Fruit fly (Drosophila melanogaster) whole organism, embryonic: ENCODE data around the gene Mct1.

Source experiments
- Antp ChIP-seq: fragments of 200-800 bp; sonication (Bioruptor generic); optimal IDR thresholded peaks from 3 replicates; lab custom pipeline; 2016; ENCODE audit warnings: missing biosample characterization, missing genetic modification characterization
- BtbVII ChIP-seq: fragments of 200-800 bp; sonication (Bioruptor generic); optimal IDR thresholded peaks from 3 replicates; lab custom pipeline; 2017; ENCODE audit warnings: missing biosample characterization, mild to moderate bottlenecking, missing genetic modification characterization
- CG11696 ChIP-seq: fragments of 200-800 bp; sonication (Bioruptor generic); IDR thresholded peaks from 2 replicates; pipeline ENCODE4 v1.3.6; 2022; ENCODE audit warnings: missing biosample characterization, missing genetic modification characterization
- CG12391 ChIP-seq: fragments of 200-800 bp; sonication (Bioruptor generic); optimal IDR thresholded peaks from 3 replicates; lab custom pipeline; 2018; ENCODE audit warnings: missing biosample characterization, mild to moderate bottlenecking, missing genetic modification characterization, moderate library complexity
- CG13894 ChIP-seq: fragments of 200-800 bp; sonication (Bioruptor generic); optimal IDR thresholded peaks from 3 replicates; lab custom pipeline; 2018; ENCODE audit warnings: missing biosample characterization, mild to moderate bottlenecking, missing genetic modification characterization, moderate library complexity
- CG16863 ChIP-seq: fragments of 200-800 bp; sonication (Bioruptor generic); optimal IDR thresholded peaks from 3 replicates; lab custom pipeline; 2016; ENCODE audit warnings: missing biosample characterization, missing genetic modification characterization
- CG1792 ChIP-seq: fragments of 200-800 bp; sonication (Bioruptor generic); optimal IDR thresholded peaks from 2 replicates; lab custom pipeline; 2016; ENCODE audit warnings: missing biosample characterization, missing genetic modification characterization
- CG18011 ChIP-seq: fragments of 200-800 bp; sonication (Bioruptor generic); optimal IDR thresholded peaks from 2 replicates; lab custom pipeline; 2017; ENCODE audit warnings: missing biosample characterization, missing genetic modification characterization, mild to moderate bottlenecking, moderate library complexity, missing genotype
- CG18262 ChIP-seq: fragments of 200-800 bp; optimal IDR thresholded peaks from 3 replicates; lab custom pipeline; 2019; ENCODE audit warnings: missing biosample characterization, mild to moderate bottlenecking, missing genetic modification characterization, moderate library complexity
- CG2199 ChIP-seq: fragments of 200-800 bp; sonication (Bioruptor generic); IDR thresholded peaks from 3 replicates; pipeline ENCODE4 v1.3.6; 2022; ENCODE audit warnings: missing biosample characterization, missing genetic modification characterization
- CG31388 ChIP-seq: fragments of 200-800 bp; sonication (Bioruptor generic); optimal IDR thresholded peaks from 2 replicates; lab custom pipeline; 2016; ENCODE audit warnings: missing biosample characterization, missing genetic modification characterization
- CG33213 ChIP-seq: fragments of 200-800 bp; sonication (Bioruptor generic); optimal IDR thresholded peaks from 3 replicates; lab custom pipeline; 2016; ENCODE audit warnings: missing biosample characterization, missing genetic modification characterization
- CG34224 ChIP-seq: fragments of 200-800 bp; sonication (Bioruptor generic); IDR thresholded peaks from 3 replicates; pipeline ENCODE4 v1.3.6; 2022; ENCODE audit warnings: missing biosample characterization, missing genetic modification characterization; ENCODE audit not compliant: partially characterized antibody
- CG34422 ChIP-seq: fragments of 200-800 bp; sonication (Bioruptor generic); IDR thresholded peaks from 3 replicates; pipeline ENCODE4 v1.3.6; 2022; ENCODE audit warnings: missing biosample characterization, missing genetic modification characterization
- CG5180 ChIP-seq: fragments of 200-800 bp; sonication (Bioruptor generic); optimal IDR thresholded peaks from 3 replicates; lab custom pipeline; 2017; ENCODE audit warnings: missing biosample characterization, missing genetic modification characterization, mild to moderate bottlenecking, moderate library complexity, missing genetic modification reagents
- CG6654 ChIP-seq: fragments of 200-800 bp; sonication (Bioruptor generic); optimal IDR thresholded peaks from 2 replicates; lab custom pipeline; 2017; ENCODE audit warnings: missing biosample characterization, mild to moderate bottlenecking, missing genetic modification characterization
- CG8388 ChIP-seq: fragments of 200-800 bp; sonication (Bioruptor generic); optimal IDR thresholded peaks from 2 replicates; lab custom pipeline; 2019; ENCODE audit warnings: missing biosample characterization, mild to moderate bottlenecking, missing genetic modification characterization, moderate library complexity
- CG9727 ChIP-seq: fragments of 200-800 bp; sonication (Bioruptor generic); optimal IDR thresholded peaks from 3 replicates; lab custom pipeline; 2017; ENCODE audit warnings: missing biosample characterization, mild to moderate bottlenecking, missing genetic modification characterization
- Dp ChIP-seq: fragments of 200-800 bp; sonication (Bioruptor generic); optimal IDR thresholded peaks from 2 replicates; lab custom pipeline; 2018; ENCODE audit warnings: missing biosample characterization, mild to moderate bottlenecking, missing genetic modification characterization, moderate library complexity
- E2f1 ChIP-seq: fragments of 200-800 bp; sonication (Bioruptor generic); IDR thresholded peaks from 2 replicates; pipeline ENCODE4 v1.3.6; 2022; ENCODE audit warnings: missing biosample characterization, missing genetic modification characterization
- Hand ChIP-seq: fragments of 200-800 bp; sonication (Bioruptor generic); optimal IDR thresholded peaks from 2 replicates; lab custom pipeline; 2017; ENCODE audit warnings: mild to moderate bottlenecking, missing biosample characterization, missing genetic modification reagents, missing genetic modification characterization
- Hr51 ChIP-seq, 2 experiments: fragments of 200-800 bp; sonication (Bioruptor generic); optimal IDR thresholded peaks; 2 replicates in 1 of 2; 3 replicates in 1 of 2; lab custom pipeline; 2016 to 2018; ENCODE audit warnings: missing biosample characterization in 2 of 2, missing genetic modification characterization in 2 of 2, mild to moderate bottlenecking in 1 of 2, moderate library complexity in 1 of 2
- Hsf ChIP-seq: fragments of 200-800 bp; sonication (Bioruptor generic); optimal IDR thresholded peaks from 3 replicates; lab custom pipeline; 2016; ENCODE audit warnings: missing biosample characterization, missing genetic modification characterization
- Med ChIP-seq: fragments of 200-800 bp; sonication (Bioruptor generic); peaks from one replicate; lab custom pipeline; 2016; ENCODE audit warnings: missing biosample characterization, missing genetic modification characterization, mild to moderate bottlenecking, inconsistent platforms, moderate library complexity
- Mes4 ChIP-seq: fragments of 200-800 bp; sonication (Bioruptor generic); optimal IDR thresholded peaks from 2 replicates; lab custom pipeline; 2016; ENCODE audit warnings: missing biosample characterization, missing genetic modification characterization
- NC2β ChIP-seq: fragments of 200-800 bp; sonication (Bioruptor generic); optimal IDR thresholded peaks from 2 replicates; lab custom pipeline; 2016; ENCODE audit warnings: missing biosample characterization, missing genetic modification characterization
- Nf-YC ChIP-seq: fragments of 200-800 bp; optimal IDR thresholded peaks from 3 replicates; lab custom pipeline; 2019; ENCODE audit warnings: missing biosample characterization, mild to moderate bottlenecking, missing genetic modification characterization, moderate library complexity
- PHDP ChIP-seq: fragments of 200-800 bp; sonication (Bioruptor generic); optimal IDR thresholded peaks from 3 replicates; lab custom pipeline; 2018; ENCODE audit warnings: missing biosample characterization, mild to moderate bottlenecking, missing genetic modification characterization, moderate library complexity
- Ptx1 ChIP-seq: fragments of 200-800 bp; sonication (Bioruptor generic); IDR thresholded peaks from 2 replicates; pipeline ENCODE4 v1.3.6; 2022; ENCODE audit warnings: missing biosample characterization, missing genetic modification characterization
- ab ChIP-seq: fragments of 200-800 bp; sonication (Bioruptor generic); optimal IDR thresholded peaks from 2 replicates; lab custom pipeline; 2016; ENCODE audit warnings: missing biosample characterization, missing genetic modification characterization
- amos ChIP-seq: fragments of 200-800 bp; sonication (Bioruptor generic); IDR thresholded peaks from 2 replicates; pipeline ENCODE4 v1.3.6; 2022; ENCODE audit warnings: missing biosample characterization, missing genetic modification characterization; ENCODE audit not compliant: partially characterized antibody
- az2 ChIP-seq: fragments of 200-800 bp; sonication (Bioruptor generic); optimal IDR thresholded peaks from 3 replicates; lab custom pipeline; 2016; ENCODE audit warnings: missing biosample characterization, missing genetic modification characterization
- bcd ChIP-seq: fragments of 200-800 bp; sonication (Bioruptor generic); optimal IDR thresholded peaks from 2 replicates; lab custom pipeline; 2017; ENCODE audit warnings: missing biosample characterization, mild to moderate bottlenecking, missing genetic modification characterization
- dati ChIP-seq: fragments of 200-800 bp; sonication (Bioruptor generic); IDR thresholded peaks from 2 replicates; pipeline ENCODE4 v1.3.6; 2022; ENCODE audit warnings: missing biosample characterization, missing genetic modification characterization
- exex ChIP-seq: fragments of 200-800 bp; sonication (Bioruptor generic); optimal IDR thresholded peaks from 4 replicates; lab custom pipeline; 2018; ENCODE audit warnings: missing biosample characterization, mild to moderate bottlenecking, missing genetic modification characterization, moderate library complexity
- ftz-f1 ChIP-seq: fragments of 200-800 bp; sonication (Bioruptor generic); optimal IDR thresholded peaks from 2 replicates; lab custom pipeline; 2016; ENCODE audit warnings: missing biosample characterization, missing genetic modification characterization
- mld ChIP-seq: fragments of 200-800 bp; sonication (Bioruptor generic); IDR thresholded peaks from 3 replicates; pipeline ENCODE4 v1.3.6; 2022; ENCODE audit warnings: missing biosample characterization, missing genetic modification characterization; ENCODE audit not compliant: partially characterized antibody
- nmo ChIP-seq: fragments of 200-800 bp; sonication (Bioruptor generic); optimal IDR thresholded peaks from 2 replicates; lab custom pipeline; 2018; ENCODE audit warnings: missing biosample characterization, mild to moderate bottlenecking, missing genetic modification characterization, moderate library complexity
- odd ChIP-seq: fragments of 200-800 bp; sonication (Bioruptor generic); optimal IDR thresholded peaks from 2 replicates; lab custom pipeline; 2017; ENCODE audit warnings: missing biosample characterization, mild to moderate bottlenecking, missing genetic modification characterization
- org-1 ChIP-seq: fragments of 200-800 bp; sonication (Bioruptor generic); optimal IDR thresholded peaks from 2 replicates; lab custom pipeline; 2017; ENCODE audit warnings: missing biosample characterization, missing genetic modification characterization
- prd ChIP-seq, 3 experiments: fragments of >200 bp in 2 of 3; fragments of 200-800 bp in 1 of 3; sonication (Bioruptor generic) in 1 of 3; optimal IDR thresholded peaks in 2 of 3; IDR thresholded peaks in 1 of 3; 2 replicates in 2 of 3; 3 replicates in 1 of 3; pipeline versions ENCODE4 v1.3.6 to Lab custom; 2017 to 2022; ENCODE audit warnings: missing biosample characterization in 1 of 3, missing genetic modification characterization in 1 of 3
- repo ChIP-seq: fragments of 200-800 bp; sonication (Bioruptor generic); optimal IDR thresholded peaks from 2 replicates; lab custom pipeline; 2016; ENCODE audit warnings: missing biosample characterization, missing genetic modification characterization
- sc ChIP-seq, 3 experiments: fragments of >200 bp in 2 of 3; fragments of 200-800 bp in 1 of 3; sonication (Bioruptor generic) in 1 of 3; optimal IDR thresholded peaks; 2 replicates in 2 of 3; 3 replicates in 1 of 3; lab custom pipeline; 2017; ENCODE audit warnings: mild to moderate bottlenecking in 1 of 3, missing biosample characterization in 1 of 3, missing genetic modification characterization in 1 of 3, missing genetic modification reagents in 1 of 3
- sens ChIP-seq: fragments of 200-800 bp; sonication (Bioruptor generic); peaks from one replicate; lab custom pipeline; 2016; ENCODE audit warnings: missing biosample characterization, missing genetic modification characterization
- slbo ChIP-seq: fragments of 200-800 bp; sonication (Bioruptor generic); IDR thresholded peaks from 2 replicates; pipeline ENCODE4 v1.3.6; 2022; ENCODE audit warnings: missing biosample characterization, missing genetic modification characterization
- tap ChIP-seq: fragments of 200-800 bp; optimal IDR thresholded peaks from 3 replicates; lab custom pipeline; 2019; ENCODE audit warnings: missing biosample characterization, mild to moderate bottlenecking, missing genetic modification characterization, moderate library complexity
- tgo ChIP-seq: fragments of 200-800 bp; sonication (Bioruptor generic); IDR thresholded peaks from 3 replicates; pipeline ENCODE4 v1.3.6; 2022; ENCODE audit warnings: missing biosample characterization, missing genetic modification characterization
- twi ChIP-seq: fragments of 200-800 bp; optimal IDR thresholded peaks from 2 replicates; lab custom pipeline; 2019; ENCODE audit warnings: missing biosample characterization, mild to moderate bottlenecking, missing genetic modification characterization, moderate library complexity
- vfl ChIP-seq: fragments of 200-800 bp; sonication (Bioruptor generic); optimal IDR thresholded peaks from 2 replicates; lab custom pipeline; 2016; ENCODE audit warnings: missing biosample characterization, missing genetic modification characterization

The Mct1 gene

DNA sequence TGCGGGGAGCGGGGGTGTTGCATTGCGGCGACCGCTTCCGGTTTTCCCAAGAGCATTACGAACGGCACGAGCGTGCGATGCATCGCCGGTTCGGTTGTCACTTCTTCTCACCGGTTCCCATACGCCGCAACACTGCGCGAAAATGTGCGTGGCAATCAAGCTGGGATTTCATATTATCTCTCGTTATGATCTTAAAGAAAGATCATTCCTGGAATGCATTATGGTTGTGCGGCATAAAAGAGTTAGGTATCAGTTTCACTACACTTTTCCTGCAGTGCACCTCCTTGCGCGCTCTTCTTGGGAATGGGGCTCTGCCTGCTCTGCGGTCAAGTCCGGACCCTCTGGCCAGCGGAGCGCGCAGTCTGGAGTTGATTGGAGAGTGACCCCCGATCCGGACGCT lies 22.9 kb upstream of the Mct1 start (continued):
- TF ChIP-seq Med (GFP tag; lab: Kevin White, UChicago) (peak; percentile 11), CG9727 (no peak), CG34422 (GFP tag; lab: Robert Waterston, UW) (0 out of 3 replicates have a peak, but pooled peaks have one; percentile 15), nmo (GFP tag; lab: Kevin White, UChicago) (peak; percentile 6), twi (tag; lab: Kevin White, UChicago) (no peak), Antp (GFP tag; lab: Kevin White, UChicago) (no peak), CG2199 (GFP tag; lab: Robert Waterston, UW) (no peak), ab (GFP tag; lab: Kevin White, UChicago) (no peak), PHDP (tag; lab: Kevin White, UChicago) (no peak), repo (GFP tag; lab: Kevin White, UChicago) (peak; percentile 0), CG33213 (GFP tag; lab: Kevin White, UChicago) (no peak), CG11696 (GFP tag; lab: Robert Waterston, UW) (no peak), Hr51 (GFP tag; optimal IDR thresholded peaks at IDR 0.05; lab: Kevin White, UChicago) (peak in 1 of 2 experiments; percentile 36), org-1 (GFP tag; lab: Kevin White, UChicago) (peak; percentile 27), Hand (GFP tag; lab: Kevin White, UChicago) (no peak), CG5180 (GFP tag; lab: Kevin White, UChicago) (no peak), sc (optimal IDR thresholded peaks at IDR 0.05; lab: Kevin White, UChicago) (no peak), sc (GFP tag; optimal IDR thresholded peaks at IDR 0.05; lab: Kevin White, UChicago) (peak; percentile 21), CG31388 (no peak), Ptx1 (GFP tag; lab: Robert Waterston, UW) (0 out of 2 replicates have a peak, but pooled peaks have one; percentile 14), CG16863 (peak; percentile 34), Hsf (peak; percentile 13), CG34224 (GFP tag; lab: Robert Waterston, UW) (no peak), exex (no peak), Mes4 (GFP tag; lab: Kevin White, UChicago) (peak; percentile 43), CG18011 (GFP tag; lab: Kevin White, UChicago) (no peak), slbo (GFP tag; lab: Robert Waterston, UW) (peak; percentile 53), dati (GFP tag; lab: Robert Waterston, UW) (peak; percentile 62; the same call in 1 of the 2 replicates), Dp (GFP tag; lab: Kevin White, UChicago) (no peak), CG13894 (tag; lab: Kevin White, UChicago) (no peak), CG6654 (no peak), mld (GFP tag; lab: Robert Waterston, UW) (no peak), tap (tag; lab: Kevin White, UChicago) (peak; percentile 18), NC2β (peak; percentile 35), odd (GFP tag; lab: Kevin White, UChicago) (no peak), CG8388 (peak; percentile 56), CG18262 (tag; lab: Kevin White, UChicago) (peak; percentile 36), ftz-f1 (no peak), BtbVII (no peak), E2f1 (GFP tag; lab: Robert Waterston, UW) (peak; percentile 46; the same call in 1 of the 2 replicates), vfl (GFP tag; lab: Kevin White, UChicago) (no peak), tgo (GFP tag; lab: Robert Waterston, UW) (0 out of 3 replicates have a peak, but pooled peaks have one; percentile 26), CG1792 (peak; percentile 22), prd (optimal IDR thresholded peaks at IDR 0.05; lab: Kevin White, UChicago) (no peak), prd (GFP tag; IDR thresholded peaks at IDR 0.05; lab: Robert Waterston, UW) (peak; percentile 78; the same call in 2 of the 3 replicates), bcd (GFP tag; lab: Kevin White, UChicago) (peak; percentile 53), CG12391 (tag; lab: Kevin White, UChicago) (peak; percentile 52), sens (GFP tag; lab: Kevin White, UChicago) (peak; percentile 66), Nf-YC (tag; lab: Kevin White, UChicago) (no peak), az2 (peak; percentile 49), amos (no peak)
